Worm (Caenorhabditis elegans): Measurements from ENCODE around the gene C07A12.2.

- TF ChIP-seq ztf-23 (GFP tag; IDR thresholded peaks at IDR 0.05) (no peak), tab-1 (GFP tag; IDR thresholded peaks at IDR 0.05) (no peak), flt-1 (GFP tag; IDR thresholded peaks at IDR 0.05) (no peak), T22C8.4 (GFP tag; IDR thresholded peaks at IDR 0.05) (no peak), med-1 (GFP tag; optimal IDR thresholded peaks at IDR 0.05; ENCODE audit: insufficient read depth) (no peak)
Measured at ce11 chrX:4508209-4508608, 36.4 kb upstream of the C07A12.2 start, which contains the start of gene rhi-1.
